Worm (Caenorhabditis elegans) whole organism, L1 larva: ENCODE data around the gene C13G5.2.

Experiments used
- aha-1 ChIP-seq: fragments of 150-350 bp; optimal IDR thresholded peaks from 2 replicates; lab custom pipeline; 2014; ENCODE audit warnings: missing biosample characterization, missing genetic modification characterization
- ceh-82 ChIP-seq, 3 experiments: fragments of 150-350 bp in 1 of 3; sonication (generic microtip) in 2 of 3; optimal IDR thresholded peaks; 2 replicates each; lab custom pipeline; 2014 to 2017; ENCODE audit warnings: missing biosample characterization in 3 of 3, missing genetic modification characterization in 3 of 3
- lin-13 ChIP-seq: fragments of 150-350 bp; optimal IDR thresholded peaks from 2 replicates; lab custom pipeline; 2014; ENCODE audit warnings: missing biosample characterization, missing genetic modification reagents, missing genetic modification characterization
- sptf-1 ChIP-seq: fragments of 150-350 bp; optimal IDR thresholded peaks from 2 replicates; lab custom pipeline; 2014; ENCODE audit warnings: missing biosample characterization, missing genetic modification characterization

ce11 chrIII:8589195-8589594 lies 29.1 kb downstream of the C13G5.2 start, which contains the start of gene fip-3:
- no peak for TF ChIP-seq aha-1 (tag; lab: Kevin White, UChicago)
- TF ChIP-seq lin-13 (GFP tag; lab: Kevin White, UChicago), result no peak
- no peak for TF ChIP-seq sptf-1 (tag; lab: Kevin White, UChicago)
- TF ChIP-seq ceh-82 (tag; optimal IDR thresholded peaks at IDR 0.05; lab: Kevin White, UChicago), result no peak
